Fruit fly (Drosophila melanogaster) whole organism, wandering third instar larva: ENCODE results near the gene Dpp10.
A peak's percentile ranks its signal among the peaks of the same experiment; 100 is the strongest.

Experiments used
- CG9705 ChIP-seq: fragments of 200-800 bp; sonication (Bioruptor generic); optimal IDR thresholded peaks from 2 replicates; lab custom pipeline; 2018; ENCODE audit warnings: missing biosample characterization, mild to moderate bottlenecking, missing genetic modification characterization
- Dfd ChIP-seq: fragments of >200 bp; optimal IDR thresholded peaks from 2 replicates; lab custom pipeline; 2017; ENCODE audit warnings: missing biosample characterization, missing genetic modification characterization
- OdsH ChIP-seq: fragments of 200-800 bp; sonication (Bioruptor generic); optimal IDR thresholded peaks from 2 replicates; lab custom pipeline; 2016; ENCODE audit warnings: missing biosample characterization, mild to moderate bottlenecking, missing genetic modification characterization
- Sp1 ChIP-seq: fragments of 200-800 bp; sonication (Bioruptor generic); optimal IDR thresholded peaks from 3 replicates; lab custom pipeline; 2019; ENCODE audit warnings: missing biosample characterization, mild to moderate bottlenecking, missing genetic modification characterization, moderate library complexity
- Vsx2 ChIP-seq: fragments of 200-300, 225-300 bp; sonication (Bioruptor generic); optimal IDR thresholded peaks from 2 replicates; lab custom pipeline; 2018; ENCODE audit warnings: missing biosample characterization, missing genetic modification characterization; ENCODE audit not compliant: partially characterized antibody
- brk ChIP-seq: fragments of 200-800 bp; sonication (Bioruptor generic); optimal IDR thresholded peaks from 2 replicates; lab custom pipeline; 2016; ENCODE audit warnings: missing biosample characterization, mild to moderate bottlenecking, missing genetic modification characterization
- dsf ChIP-seq: sonication (Bioruptor generic); optimal IDR thresholded peaks from 2 replicates; lab custom pipeline; 2016; ENCODE audit warnings: missing biosample characterization, missing genetic modification characterization, borderline replicate concordance
- fru ChIP-seq: fragments of 200-800 bp; sonication (Bioruptor generic); optimal IDR thresholded peaks from 3 replicates; lab custom pipeline; 2016; ENCODE audit warnings: missing biosample characterization, mild to moderate bottlenecking, missing genetic modification characterization
- h ChIP-seq: fragments of 200-800 bp; sonication (Bioruptor generic); optimal IDR thresholded peaks from 3 replicates; lab custom pipeline; 2016; ENCODE audit warnings: missing biosample characterization, mild to moderate bottlenecking, missing genetic modification characterization
- lola ChIP-seq: fragments of >200 bp; optimal IDR thresholded peaks from 2 replicates; lab custom pipeline; 2017; ENCODE audit warnings: missing biosample characterization, missing genetic modification characterization
- pan ChIP-seq: fragments of >200 bp; optimal IDR thresholded peaks from 2 replicates; lab custom pipeline; 2017
- psq ChIP-seq: fragments of 200-800 bp; sonication (Bioruptor generic); optimal IDR thresholded peaks from 3 replicates; lab custom pipeline; 2017; ENCODE audit warnings: missing biosample characterization, mild to moderate bottlenecking, missing genetic modification characterization, moderate library complexity
- sv ChIP-seq: fragments of 200-800 bp; sonication (Bioruptor generic); optimal IDR thresholded peaks from 3 replicates; lab custom pipeline; 2016; ENCODE audit warnings: missing biosample characterization, missing genetic modification characterization
- tai ChIP-seq: sonication (Bioruptor generic); optimal IDR thresholded peaks from 2 replicates; lab custom pipeline; 2016; ENCODE audit warnings: missing biosample characterization, missing genetic modification characterization

DNA sequence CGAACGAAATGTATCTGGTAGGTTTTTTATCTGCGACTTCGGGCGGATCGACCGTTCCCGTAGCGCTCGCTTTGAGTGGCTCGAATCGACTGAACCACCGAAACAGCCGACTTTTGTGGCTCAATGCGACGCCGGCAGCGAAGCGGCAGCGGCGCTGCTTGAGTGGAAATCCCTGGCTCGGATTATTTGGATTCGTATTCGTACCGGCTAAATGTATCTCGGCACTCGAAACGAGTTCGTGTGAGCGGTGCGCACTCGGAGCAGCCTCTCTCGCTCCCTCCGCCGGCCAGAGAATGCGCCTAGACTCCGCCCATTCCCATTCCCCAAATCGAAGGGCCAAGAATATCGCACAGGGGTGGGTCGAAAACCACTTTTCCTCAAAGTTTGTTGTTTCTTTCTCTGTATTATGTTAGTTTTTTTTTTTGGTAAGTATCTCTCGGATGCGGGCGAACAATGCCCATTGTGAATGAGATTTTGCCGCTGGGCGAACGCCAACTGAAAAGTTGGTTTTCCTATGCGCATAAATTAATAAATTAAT is 64.8 kb downstream of the Dpp10 start:
- TF ChIP-seq Sp1 (no peak), brk (GFP tag; lab: Kevin White, UChicago) (no peak), fru (GFP tag; lab: Kevin White, UChicago) (no peak), OdsH (GFP tag; lab: Kevin White, UChicago) (no peak), Vsx2 (GFP tag; lab: Kevin White, UChicago) (peak; percentile 67), h (GFP tag; lab: Kevin White, UChicago) (no peak), tai (GFP tag; lab: Kevin White, UChicago) (no peak), pan (no peak), psq (GFP tag; lab: Kevin White, UChicago) (no peak), sv (GFP tag; lab: Kevin White, UChicago) (no peak), Dfd (no peak), CG9705 (GFP tag; lab: Kevin White, UChicago) (no peak), dsf (GFP tag; lab: Kevin White, UChicago) (no peak), lola (GFP tag; lab: Kevin White, UChicago) (no peak)
